Fruit fly (Drosophila melanogaster): ENCODE measurements around the gene CG31752.

The CG31752 gene

DNA sequence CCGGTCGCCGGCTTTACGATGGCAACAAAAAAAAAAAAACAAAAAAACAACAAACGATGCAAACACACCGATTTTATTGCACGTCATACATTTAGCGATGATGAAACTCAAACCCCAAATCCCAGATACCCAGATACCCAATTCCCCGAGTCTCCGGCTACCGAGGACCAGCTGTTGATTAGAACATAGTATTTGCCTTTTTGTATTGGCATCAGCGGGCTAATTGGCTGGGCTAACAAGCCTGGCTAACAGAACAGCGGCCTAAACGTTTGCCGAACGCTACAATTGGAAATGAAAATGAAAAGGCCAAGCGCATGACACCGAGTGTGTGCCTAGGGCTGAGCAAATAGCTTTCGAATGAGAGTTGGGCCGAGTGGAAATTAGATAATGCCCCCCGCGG lies 23.9 kb upstream of the CG31752 start:
- TF ChIP-seq CG6163 (GFP tag; IDR thresholded peaks at IDR 0.05) (no peak), Hr39 (GFP tag; optimal IDR thresholded peaks at IDR 0.05) (no peak), fkh (GFP tag; optimal IDR thresholded peaks at IDR 0.05) (peak; percentile 50)

DNA sequence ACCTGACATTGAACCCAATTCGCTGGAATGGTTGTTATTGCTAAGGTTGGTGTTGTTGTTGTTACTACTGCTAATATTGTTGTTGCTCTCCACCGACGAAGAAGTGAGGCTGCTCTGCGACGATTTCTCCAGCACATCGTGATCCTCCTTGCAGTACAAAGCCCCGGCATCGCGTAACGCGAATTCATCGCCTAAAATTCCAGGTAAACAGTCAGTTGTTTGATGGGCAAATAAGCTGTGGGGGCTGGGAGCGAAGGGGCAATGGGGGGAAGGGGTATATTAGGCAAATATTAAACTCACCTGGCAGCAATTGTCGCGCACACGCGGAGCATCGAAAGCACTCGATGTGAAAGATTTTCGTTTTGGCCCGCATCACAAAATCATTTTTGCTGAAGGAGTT lies 23.0 kb upstream of the CG31752 start:
- TF ChIP-seq CG15336 (GFP tag; IDR thresholded peaks at IDR 0.05) (no peak), CG11762 (GFP tag; optimal IDR thresholded peaks at IDR 0.05; ENCODE audit: insufficient read depth) (no peak), fkh (GFP tag; optimal IDR thresholded peaks at IDR 0.05) (peak; percentile 72), CG6163 (GFP tag; IDR thresholded peaks at IDR 0.05) (0 out of 3 replicates have a peak, but pooled peaks have one; percentile 6), CG11294 (GFP tag; IDR thresholded peaks at IDR 0.05) (no peak), CG8119 (GFP tag; IDR thresholded peaks at IDR 0.05) (no peak)

DNA sequence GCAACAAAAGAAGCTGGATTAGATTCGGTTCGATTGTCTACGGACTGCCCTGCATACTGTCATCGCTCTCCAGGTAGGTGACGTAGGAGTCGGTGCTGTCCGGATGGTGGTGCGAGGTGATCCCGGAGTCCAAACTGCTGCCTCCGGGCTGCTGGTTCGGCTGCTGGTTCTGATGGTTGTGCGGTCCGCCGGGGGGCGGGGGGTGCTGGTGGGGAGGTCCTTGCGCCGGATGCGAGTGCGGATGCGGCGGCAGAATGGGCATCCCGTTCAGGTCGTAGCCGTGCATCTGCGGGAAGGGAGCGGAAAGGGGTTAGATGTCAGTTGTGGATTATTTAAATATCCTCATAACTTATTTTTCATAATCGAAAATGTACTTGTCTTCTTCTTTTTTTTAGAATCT lies 19.8 kb upstream of the CG31752 start:
- no peak for TF ChIP-seq CG32006 (GFP tag; optimal IDR thresholded peaks at IDR 0.05)
- TF ChIP-seq CG8319 (GFP tag; optimal IDR thresholded peaks at IDR 0.05): no peak
- TF ChIP-seq CG8119 (GFP tag; IDR thresholded peaks at IDR 0.05): no peak
- TF ChIP-seq Met (GFP tag; optimal IDR thresholded peaks at IDR 0.05): no peak
- TF ChIP-seq CG11902 (GFP tag; optimal IDR thresholded peaks at IDR 0.05): no peak
- TF ChIP-seq net (GFP tag; optimal IDR thresholded peaks at IDR 0.05): no peak
- TF ChIP-seq CG16779 (tag; optimal IDR thresholded peaks at IDR 0.05): no peak
- TF ChIP-seq dac (GFP tag; optimal IDR thresholded peaks at IDR 0.05): no peak
- no peak for TF ChIP-seq dsx (GFP tag; optimal IDR thresholded peaks at IDR 0.05; ENCODE audit: poor library complexity, severe bottlenecking)

DNA sequence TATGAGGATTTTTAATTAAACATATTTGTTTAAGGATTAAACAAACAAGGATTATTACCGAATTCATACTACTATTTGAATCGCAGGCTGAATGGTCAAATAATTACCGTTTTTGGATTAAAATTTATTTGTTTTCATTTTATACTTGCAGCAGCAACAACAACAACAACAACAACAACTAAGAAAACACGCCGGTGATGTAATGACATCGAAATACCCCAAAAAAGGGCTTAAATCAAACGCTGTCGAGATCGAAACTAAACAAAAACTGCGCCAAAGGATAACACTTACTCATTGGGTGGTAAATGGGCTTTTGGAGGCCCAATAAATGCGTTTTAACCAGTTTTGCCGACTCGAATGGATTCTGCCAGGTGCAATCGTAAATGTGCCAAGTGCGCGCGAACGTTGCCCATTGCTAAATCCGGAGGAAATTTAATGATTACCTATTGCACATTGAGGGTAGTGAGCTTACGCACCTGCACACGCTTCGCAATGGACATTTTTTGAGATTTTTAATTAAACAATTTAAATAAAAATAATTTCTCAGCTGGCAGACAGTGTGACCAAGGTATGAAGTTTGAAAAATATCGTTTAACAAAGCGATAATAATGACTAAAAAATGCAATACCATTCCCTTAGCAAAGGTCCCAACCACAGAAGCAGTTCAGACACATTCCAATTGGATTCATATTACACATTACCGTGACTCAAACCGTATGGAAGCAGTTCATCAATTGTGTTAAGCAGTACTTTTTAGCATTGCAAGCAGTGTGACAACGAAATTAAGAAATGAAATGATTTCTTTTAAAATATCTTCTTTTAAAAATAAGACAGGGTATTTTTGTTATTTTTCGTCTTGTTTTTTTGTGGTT lies 17.8 kb upstream of the CG31752 start, which contains the start of the genes CG10602 and mRpL13:
Gene CG10602 (minus strand): TSS at position 588 of the 872 bp plus-strand sequence.
Gene mRpL13 (minus strand): TSS at position 588 of the 872 bp plus-strand sequence.
- TF ChIP-seq Lpt (GFP tag; optimal IDR thresholded peaks at IDR 0.05) (no peak), fd59A (GFP tag; optimal IDR thresholded peaks at IDR 0.05) (no peak), Smox (GFP tag; optimal IDR thresholded peaks at IDR 0.05) (no peak), dsx (GFP tag; optimal IDR thresholded peaks at IDR 0.05; ENCODE audit: poor library complexity, severe bottlenecking) (no peak), CG31627 (GFP tag; optimal IDR thresholded peaks at IDR 0.05) (no peak), Eip78C (GFP tag) (peak; percentile 3), vri (GFP tag; optimal IDR thresholded peaks at IDR 0.05) (peak; percentile 46)

DNA sequence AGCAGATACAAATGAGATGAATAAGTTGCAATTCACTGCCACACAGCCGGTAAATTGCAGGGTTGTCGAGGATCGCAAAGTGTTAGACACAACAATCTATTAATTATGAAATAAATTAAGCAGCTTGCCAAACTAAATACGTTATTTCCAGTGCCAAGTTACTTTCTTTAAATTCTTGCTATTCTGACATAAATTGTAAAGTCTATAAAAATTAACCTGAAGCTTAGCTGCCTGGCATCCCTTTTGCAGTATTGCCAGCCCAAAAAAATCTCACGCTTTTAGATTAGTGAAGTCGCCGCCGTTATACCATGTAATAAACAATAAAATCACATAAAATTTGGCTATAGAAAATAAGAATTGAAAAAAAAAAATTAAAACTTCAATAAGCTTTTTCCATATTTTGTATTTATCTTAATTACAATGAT lies 16.5 kb upstream of the CG31752 start:
- TF ChIP-seq CG3919 (GFP tag; optimal IDR thresholded peaks at IDR 0.05) (peak; percentile 97), cyc (GFP tag; optimal IDR thresholded peaks at IDR 0.05) (peak; percentile 98), CG4318 (GFP tag; optimal IDR thresholded peaks at IDR 0.05) (peak; percentile 92), fd59A (GFP tag; optimal IDR thresholded peaks at IDR 0.05) (peak; percentile 90), CG1621 (tag; optimal IDR thresholded peaks at IDR 0.05) (peak; percentile 94), CG31627 (GFP tag; optimal IDR thresholded peaks at IDR 0.05) (peak; percentile 98), CG16779 (tag; optimal IDR thresholded peaks at IDR 0.05) (peak; percentile 91), fkh (GFP tag; optimal IDR thresholded peaks at IDR 0.05) (no peak), acj6 (GFP tag; optimal IDR thresholded peaks at IDR 0.05) (peak; percentile 98), topi (GFP tag; optimal IDR thresholded peaks at IDR 0.05) (peak; percentile 97), Smox (GFP tag; optimal IDR thresholded peaks at IDR 0.05) (peak; percentile 97), CG6854 (GFP tag; optimal IDR thresholded peaks at IDR 0.05) (peak; percentile 92), Lpt (GFP tag; optimal IDR thresholded peaks at IDR 0.05) (peak; percentile 93), CG15336 (GFP tag; IDR thresholded peaks at IDR 0.05) (peak; percentile 95), dac (GFP tag; optimal IDR thresholded peaks at IDR 0.05) (peak; percentile 93), CG9139 (GFP tag; optimal IDR thresholded peaks at IDR 0.05) (peak; percentile 92), Hr4 (GFP tag; optimal IDR thresholded peaks at IDR 0.05) (peak; percentile 98), Gug (GFP tag; IDR thresholded peaks at IDR 0.05) (peak; percentile 96), Ets96B (tag; optimal IDR thresholded peaks at IDR 0.05) (peak; percentile 95), vri (GFP tag; optimal IDR thresholded peaks at IDR 0.05) (peak; percentile 96), Sox102F (GFP tag; optimal IDR thresholded peaks at IDR 0.05) (peak; percentile 97), Eip75B (GFP tag; optimal IDR thresholded peaks at IDR 0.05) (peak; percentile 98), Eip78C (GFP tag) (peak; percentile 98), achi (GFP tag; optimal IDR thresholded peaks at IDR 0.05) (peak; percentile 95), CG8119 (GFP tag; IDR thresholded peaks at IDR 0.05) (peak; percentile 95), Sox15 (GFP tag; optimal IDR thresholded peaks at IDR 0.05) (peak; percentile 95), CG11762 (GFP tag; optimal IDR thresholded peaks at IDR 0.05; ENCODE audit: insufficient read depth) (peak; percentile 94), CG3032 (tag; optimal IDR thresholded peaks at IDR 0.05) (peak; percentile 96), Met (GFP tag; optimal IDR thresholded peaks at IDR 0.05) (peak; percentile 98), CG8319 (GFP tag; optimal IDR thresholded peaks at IDR 0.05) (peak; percentile 94), CG8632 (GFP tag; optimal IDR thresholded peaks at IDR 0.05) (peak; percentile 96), Hr38 (GFP tag; optimal IDR thresholded peaks at IDR 0.05) (peak; percentile 68)

All from whole organism, prepupa.